Fruit fly (Drosophila melanogaster) whole organism, embryonic: ENCODE results near the gene MESK4.
A peak's percentile ranks its signal among the peaks of the same experiment; 100 is the strongest.

ENCODE experiments used
- B-H1 ChIP-seq: fragments of 200-800 bp; sonication (Bioruptor generic); IDR thresholded peaks from 3 replicates; pipeline ENCODE4 v1.3.6; 2022; ENCODE audit warnings: missing biosample characterization, missing genetic modification characterization
- Blimp-1 ChIP-seq: fragments of 200-800 bp; sonication (Bioruptor generic); optimal IDR thresholded peaks from 3 replicates; lab custom pipeline; 2018; ENCODE audit warnings: missing biosample characterization, missing genetic modification characterization, mild to moderate bottlenecking, moderate library complexity, missing genetic modification reagents
- BtbVII ChIP-seq: fragments of 200-800 bp; sonication (Bioruptor generic); optimal IDR thresholded peaks from 3 replicates; lab custom pipeline; 2017; ENCODE audit warnings: missing biosample characterization, mild to moderate bottlenecking, missing genetic modification characterization
- CG10267 ChIP-seq: fragments of 200-800 bp; sonication (Bioruptor generic); optimal IDR thresholded peaks from 2 replicates; lab custom pipeline; 2018; ENCODE audit warnings: missing biosample characterization, mild to moderate bottlenecking, missing genetic modification characterization, moderate library complexity
- CG10431 ChIP-seq: fragments of 200-800 bp; sonication (Bioruptor generic); optimal IDR thresholded peaks from 3 replicates; lab custom pipeline; 2018; ENCODE audit warnings: missing biosample characterization, mild to moderate bottlenecking, missing genetic modification characterization
- CG11560 ChIP-seq: fragments of 200-800 bp; sonication (Bioruptor generic); IDR thresholded peaks from 3 replicates; pipeline ENCODE4 v1.3.6; 2022; ENCODE audit warnings: missing biosample characterization, missing genetic modification characterization
- CG11723 ChIP-seq: fragments of 200-800 bp; sonication (Bioruptor generic); optimal IDR thresholded peaks from 2 replicates; lab custom pipeline; 2017; ENCODE audit warnings: missing biosample characterization, mild to moderate bottlenecking, missing genetic modification characterization
- CG14050 ChIP-seq: fragments of 200-800 bp; sonication (Bioruptor generic); IDR thresholded peaks from 3 replicates; pipeline ENCODE4 v1.3.6; 2022; ENCODE audit warnings: missing biosample characterization, missing genetic modification characterization
- CG1792 ChIP-seq: fragments of 200-800 bp; sonication (Bioruptor generic); optimal IDR thresholded peaks from 2 replicates; lab custom pipeline; 2016; ENCODE audit warnings: missing biosample characterization, missing genetic modification characterization
- CG18011 ChIP-seq: fragments of 200-800 bp; sonication (Bioruptor generic); optimal IDR thresholded peaks from 2 replicates; lab custom pipeline; 2017; ENCODE audit warnings: missing biosample characterization, missing genetic modification characterization, mild to moderate bottlenecking, moderate library complexity, missing genotype
- CG2129 ChIP-seq: fragments of 200-800 bp; sonication (Bioruptor generic); IDR thresholded peaks from 2 replicates; pipeline ENCODE4 v1.3.6; 2022; ENCODE audit warnings: missing biosample characterization, missing genetic modification characterization; ENCODE audit not compliant: partially characterized antibody
- CG2202 ChIP-seq: fragments of 200-800 bp; sonication (Bioruptor generic); optimal IDR thresholded peaks from 2 replicates; lab custom pipeline; 2018; ENCODE audit warnings: missing biosample characterization, mild to moderate bottlenecking, missing genetic modification characterization
- CG33213 ChIP-seq: fragments of 200-800 bp; sonication (Bioruptor generic); optimal IDR thresholded peaks from 3 replicates; lab custom pipeline; 2016; ENCODE audit warnings: missing biosample characterization, missing genetic modification characterization
- CG3995 ChIP-seq: fragments of 200-800 bp; sonication (Bioruptor generic); optimal IDR thresholded peaks from 3 replicates; lab custom pipeline; 2016; ENCODE audit warnings: missing biosample characterization, missing genetic modification characterization
- CG4730 ChIP-seq: fragments of 200-800 bp; sonication (Bioruptor generic); IDR thresholded peaks from 2 replicates; pipeline ENCODE4 v1.3.6; 2022; ENCODE audit warnings: missing biosample characterization, missing genetic modification characterization
- CG5245 ChIP-seq: fragments of 200-800 bp; sonication (Bioruptor generic); optimal IDR thresholded peaks from 3 replicates; lab custom pipeline; 2016; ENCODE audit warnings: missing biosample characterization, missing genetic modification characterization
- CG5953 ChIP-seq: fragments of 200-800 bp; sonication (Bioruptor generic); IDR thresholded peaks from 2 replicates; pipeline ENCODE4 v1.3.6; 2022; ENCODE audit warnings: missing biosample characterization, missing genetic modification characterization
- CG7271 ChIP-seq: fragments of 200-800 bp; sonication (Bioruptor generic); optimal IDR thresholded peaks from 2 replicates; lab custom pipeline; 2018; ENCODE audit warnings: missing biosample characterization, mild to moderate bottlenecking, missing genetic modification characterization, moderate library complexity
- CG7839 ChIP-seq: fragments of 200-800 bp; sonication (Bioruptor generic); optimal IDR thresholded peaks from 3 replicates; lab custom pipeline; 2018; ENCODE audit warnings: missing biosample characterization, mild to moderate bottlenecking, missing genetic modification characterization, moderate library complexity
- CG9215 ChIP-seq: fragments of 200-800 bp; sonication (Bioruptor generic); IDR thresholded peaks from 2 replicates; pipeline ENCODE4 v1.3.6; 2022; ENCODE audit warnings: missing biosample characterization, missing genetic modification characterization
- D19B ChIP-seq: fragments of 200-800 bp; sonication (Bioruptor generic); optimal IDR thresholded peaks from 2 replicates; lab custom pipeline; 2017; ENCODE audit warnings: missing biosample characterization, mild to moderate bottlenecking, missing genetic modification characterization
- Dek ChIP-seq: fragments of 200-800 bp; sonication (Bioruptor generic); optimal IDR thresholded peaks from 3 replicates; lab custom pipeline; 2019; ENCODE audit warnings: missing biosample characterization, mild to moderate bottlenecking, missing genetic modification characterization, moderate library complexity
- E2f2 ChIP-seq: fragments of 200-800 bp; sonication (Bioruptor generic); IDR thresholded peaks from 2 replicates; pipeline ENCODE4 v1.3.6; 2022; ENCODE audit warnings: missing biosample characterization, missing genetic modification characterization
- H2.0 ChIP-seq: fragments of 200-800 bp; sonication (Bioruptor generic); IDR thresholded peaks from 2 replicates; pipeline ENCODE4 v1.3.6; 2022; ENCODE audit warnings: missing biosample characterization, missing genetic modification characterization
- HLH4C ChIP-seq: fragments of 200-800 bp; sonication (Bioruptor generic); IDR thresholded peaks from 3 replicates; pipeline ENCODE4 v1.3.6; 2022; ENCODE audit warnings: missing biosample characterization, missing genetic modification characterization; ENCODE audit not compliant: partially characterized antibody
- Hand ChIP-seq: fragments of 200-800 bp; sonication (Bioruptor generic); optimal IDR thresholded peaks from 2 replicates; lab custom pipeline; 2017; ENCODE audit warnings: mild to moderate bottlenecking, missing biosample characterization, missing genetic modification reagents, missing genetic modification characterization
- Hey ChIP-seq: fragments of 200-800 bp; sonication (Bioruptor generic); optimal IDR thresholded peaks from 3 replicates; lab custom pipeline; 2018; ENCODE audit warnings: missing biosample characterization, mild to moderate bottlenecking, missing genetic modification characterization
- HmgZ ChIP-seq: fragments of 200-800 bp; sonication (Bioruptor generic); optimal IDR thresholded peaks from 2 replicates; lab custom pipeline; 2018; ENCODE audit warnings: missing biosample characterization, mild to moderate bottlenecking, missing genetic modification characterization
- Mes4 ChIP-seq: fragments of 200-800 bp; sonication (Bioruptor generic); optimal IDR thresholded peaks from 2 replicates; lab custom pipeline; 2016; ENCODE audit warnings: missing biosample characterization, missing genetic modification characterization
- Nf-YC ChIP-seq: fragments of 200-800 bp; optimal IDR thresholded peaks from 3 replicates; lab custom pipeline; 2019; ENCODE audit warnings: missing biosample characterization, mild to moderate bottlenecking, missing genetic modification characterization, moderate library complexity
- TFAM ChIP-seq: fragments of 200-800 bp; sonication (Bioruptor generic); optimal IDR thresholded peaks from 2 replicates; lab custom pipeline; 2017; ENCODE audit warnings: missing biosample characterization, missing genetic modification characterization, inconsistent platforms
- Trl ChIP-seq, 3 experiments: fragments of >200 bp in 2 of 3; fragments of 200-800 bp in 1 of 3; sonication (Bioruptor generic) in 1 of 3; optimal IDR thresholded peaks; 2 replicates in 1 of 3; 3 replicates in 2 of 3; lab custom pipeline; 2016 to 2017; ENCODE audit warnings: missing biosample characterization in 1 of 3, missing genetic modification characterization in 1 of 3
- ash1 ChIP-seq: fragments of 200-800 bp; sonication (Bioruptor generic); optimal IDR thresholded peaks from 2 replicates; lab custom pipeline; 2018; ENCODE audit warnings: missing biosample characterization, mild to moderate bottlenecking, missing genetic modification characterization
- caup ChIP-seq: fragments of 200-800 bp; sonication (Bioruptor generic); optimal IDR thresholded peaks from 3 replicates; lab custom pipeline; 2017; ENCODE audit warnings: missing biosample characterization, mild to moderate bottlenecking, missing genetic modification characterization, moderate library complexity; ENCODE audit not compliant: severe bottlenecking
- crc ChIP-seq: fragments of 200-800 bp; sonication (Bioruptor generic); optimal IDR thresholded peaks from 2 replicates; lab custom pipeline; 2016; ENCODE audit warnings: missing biosample characterization, missing genetic modification characterization
- croc ChIP-seq: fragments of 200-800 bp; sonication (Bioruptor generic); conservative IDR thresholded peaks from 3 replicates; pipeline ENCODE4 v1.3.6; 2022; ENCODE audit warnings: missing biosample characterization, missing genetic modification characterization
- dimm ChIP-seq: fragments of 200-800 bp; sonication (Bioruptor generic); IDR thresholded peaks from 2 replicates; pipeline ENCODE4 v1.3.6; 2022; ENCODE audit warnings: missing biosample characterization, missing genetic modification characterization
- dmrt99B ChIP-seq: fragments of 200-800 bp; sonication (Bioruptor generic); optimal IDR thresholded peaks from 2 replicates; lab custom pipeline; 2018; ENCODE audit warnings: missing biosample characterization, mild to moderate bottlenecking, missing genetic modification characterization, moderate library complexity
- dysf ChIP-seq: fragments of 200-800 bp; sonication (Bioruptor generic); IDR thresholded peaks from 3 replicates; pipeline ENCODE4 v1.3.6; 2022; ENCODE audit warnings: missing biosample characterization, missing genetic modification characterization
- ems ChIP-seq: fragments of 200-800 bp; sonication (Bioruptor generic); optimal IDR thresholded peaks from 3 replicates; lab custom pipeline; 2016; ENCODE audit warnings: missing biosample characterization, missing genetic modification characterization
- eve ChIP-seq, 2 experiments: fragments of >200 bp; optimal IDR thresholded peaks; 2 replicates each; lab custom pipeline; 2017; ENCODE audit warnings: missing biosample characterization in 2 of 2, missing genetic modification characterization in 2 of 2
- fd96Cb ChIP-seq: fragments of 200-800 bp; sonication (Bioruptor generic); optimal IDR thresholded peaks from 2 replicates; lab custom pipeline; 2018; ENCODE audit warnings: missing biosample characterization, mild to moderate bottlenecking, missing genetic modification characterization, moderate library complexity
- gfzf ChIP-seq: fragments of 200-800 bp; sonication (Bioruptor generic); optimal IDR thresholded peaks from 2 replicates; lab custom pipeline; 2016; ENCODE audit warnings: missing biosample characterization, mild to moderate bottlenecking, missing genetic modification characterization, moderate library complexity
- hth ChIP-seq: fragments of >200 bp; optimal IDR thresholded peaks from 2 replicates; lab custom pipeline; 2017; ENCODE audit warnings: inconsistent platforms
- insv ChIP-seq, 2 experiments: fragments of 200-800 bp; sonication (Bioruptor generic); optimal IDR thresholded peaks; 3 replicates each; lab custom pipeline; 2016 to 2018; ENCODE audit warnings: missing biosample characterization in 2 of 2, missing genetic modification characterization in 2 of 2
- ken ChIP-seq: fragments of 200-800 bp; sonication (Bioruptor generic); IDR thresholded peaks from 3 replicates; pipeline ENCODE4 v1.3.6; 2022; ENCODE audit warnings: missing biosample characterization, missing genetic modification characterization
- klu ChIP-seq: fragments of 200-800 bp; sonication (Bioruptor generic); IDR thresholded peaks from 2 replicates; pipeline ENCODE4 v1.3.6; 2022; ENCODE audit warnings: missing biosample characterization, missing genetic modification characterization
- pita ChIP-seq: fragments of 200-800 bp; sonication (Bioruptor generic); optimal IDR thresholded peaks from 2 replicates; lab custom pipeline; 2017; ENCODE audit warnings: missing biosample characterization, mild to moderate bottlenecking, missing genetic modification characterization
- rib ChIP-seq: fragments of 200-800 bp; sonication (Bioruptor generic); IDR thresholded peaks from 2 replicates; pipeline ENCODE4 v1.3.6; 2022; ENCODE audit warnings: missing biosample characterization, missing genetic modification characterization
- trh ChIP-seq: fragments of 200-800 bp; sonication (Bioruptor generic); optimal IDR thresholded peaks from 2 replicates; lab custom pipeline; 2016; ENCODE audit warnings: missing biosample characterization, missing genetic modification characterization
- tup ChIP-seq: fragments of 200-800 bp; sonication (Bioruptor generic); optimal IDR thresholded peaks from 2 replicates; lab custom pipeline; 2016; ENCODE audit warnings: missing biosample characterization, mild to moderate bottlenecking, missing genetic modification characterization, moderate library complexity

Gene MESK4

dm6 chr3R:16991781-16992180 lies 3.2 kb downstream of the MESK4 start, which contains the start of gene EMC2B (continued):
- TF ChIP-seq Mes4 (GFP tag; lab: Kevin White, UChicago) (no peak), CG9215 (GFP tag; lab: Robert Waterston, UW) (no peak), CG7839 (tag; lab: Kevin White, UChicago) (peak; percentile 59), caup (no peak), Hand (GFP tag; lab: Kevin White, UChicago) (no peak), CG4730 (GFP tag; lab: Robert Waterston, UW) (no peak), CG10431 (GFP tag; lab: Kevin White, UChicago) (no peak), CG7271 (tag; lab: Kevin White, UChicago) (no peak), eve (GFP tag; optimal IDR thresholded peaks at IDR 0.05; lab: Kevin White, UChicago) (no peak), Trl (optimal IDR thresholded peaks at IDR 0.05; lab: Kevin White, UChicago) (no peak), Trl (GFP tag; optimal IDR thresholded peaks at IDR 0.05; lab: Kevin White, UChicago) (peak; percentile 42), Dek (tag; lab: Kevin White, UChicago) (peak; percentile 40), croc (GFP tag; lab: Robert Waterston, UW) (no peak), CG18011 (GFP tag; lab: Kevin White, UChicago) (no peak), dimm (GFP tag; lab: Robert Waterston, UW) (no peak), CG14050 (GFP tag; lab: Robert Waterston, UW) (no peak), trh (GFP tag; lab: Kevin White, UChicago) (no peak), pita (GFP tag; lab: Kevin White, UChicago) (no peak), CG33213 (peak; percentile 44), CG11560 (tag; lab: Robert Waterston, UW) (no peak), klu (GFP tag; lab: Robert Waterston, UW) (no peak), H2.0 (GFP tag; lab: Robert Waterston, UW) (no peak), CG2202 (tag; lab: Kevin White, UChicago) (no peak), B-H1 (GFP tag; lab: Robert Waterston, UW) (no peak), Hey (tag; lab: Kevin White, UChicago) (no peak), Blimp-1 (GFP tag; lab: Kevin White, UChicago) (no peak), CG5953 (GFP tag; lab: Robert Waterston, UW) (no peak), ken (GFP tag; lab: Robert Waterston, UW) (no peak), CG1792 (GFP tag; lab: Kevin White, UChicago) (peak; percentile 10), rib (GFP tag; lab: Robert Waterston, UW) (no peak), HLH4C (GFP tag; lab: Robert Waterston, UW) (no peak), dysf (no peak), tup (GFP tag; lab: Kevin White, UChicago) (no peak), ash1 (GFP tag; lab: Kevin White, UChicago) (no peak), TFAM (GFP tag; lab: Kevin White, UChicago) (no peak), insv (GFP tag; optimal IDR thresholded peaks at IDR 0.05; lab: Kevin White, UChicago) (peak in 1 of 2 experiments; percentile 52), CG2129 (no peak), CG3995 (GFP tag; lab: Kevin White, UChicago) (peak; percentile 2), BtbVII (GFP tag; lab: Kevin White, UChicago) (no peak), dmrt99B (tag; lab: Kevin White, UChicago) (peak; percentile 38), Nf-YC (tag; lab: Kevin White, UChicago) (peak; percentile 41), crc (no peak), HmgZ (tag; lab: Kevin White, UChicago) (peak; percentile 52), E2f2 (GFP tag; lab: Robert Waterston, UW) (no peak), ems (GFP tag; lab: Kevin White, UChicago) (no peak), CG11723 (GFP tag; lab: Kevin White, UChicago) (no peak), hth (no peak), CG5245 (GFP tag; lab: Kevin White, UChicago) (no peak), fd96Cb (tag; lab: Kevin White, UChicago) (no peak), gfzf (GFP tag; lab: Kevin White, UChicago) (peak; percentile 87), CG10267 (tag; lab: Kevin White, UChicago) (peak; percentile 29), D19B (no peak)
